Fruit fly (Drosophila melanogaster): Measurements from ENCODE around the gene Sfp24Ba.

Sfp24Ba gene

dm6 chr2L:3712949-3713416 lies 44.6 kb upstream of the Sfp24Ba start, which contains the start of the genes CG31955 and CG2818 (continued):
- TF ChIP-seq Mes4 (GFP tag; optimal IDR thresholded peaks at IDR 0.05) (no peak), crp (GFP tag; optimal IDR thresholded peaks at IDR 0.05) (peak; percentile 71 to 96), Aef1 (GFP tag; IDR thresholded peaks at IDR 0.05) (no peak), gro (GFP tag; optimal IDR thresholded peaks at IDR 0.05) (no peak), CG32772 (GFP tag; IDR thresholded peaks at IDR 0.05) (no peak), Eip74EF (GFP tag; optimal IDR thresholded peaks at IDR 0.05) (no peak), CG12942 (GFP tag; optimal IDR thresholded peaks at IDR 0.05) (no peak), hb (GFP tag; IDR thresholded peaks at IDR 0.05; ENCODE audit: partially characterized antibody) (no peak), HLH54F (GFP tag; optimal IDR thresholded peaks at IDR 0.05) (peak; percentile 35), tap (tag; optimal IDR thresholded peaks at IDR 0.05) (no peak), pan (optimal IDR thresholded peaks at IDR 0.05) (no peak), pan (GFP tag; optimal IDR thresholded peaks at IDR 0.05 in 1 of 2, IDR thresholded peaks at IDR 0.05 in 1 of 2) (no peak), D19A (tag; optimal IDR thresholded peaks at IDR 0.05) (no peak), Dref (GFP tag; IDR thresholded peaks at IDR 0.05) (peak; percentile 60), fu2 (GFP tag; optimal IDR thresholded peaks at IDR 0.05) (no peak), CG10565 (GFP tag; optimal IDR thresholded peaks at IDR 0.05) (no peak), CG10979 (tag; optimal IDR thresholded peaks at IDR 0.05) (no peak), CG7963 (GFP tag; IDR thresholded peaks at IDR 0.05; ENCODE audit: partially characterized antibody) (no peak), CG10654 (GFP tag; optimal IDR thresholded peaks at IDR 0.05) (no peak), CG18011 (GFP tag; optimal IDR thresholded peaks at IDR 0.05) (peak; percentile 88), ato (GFP tag; IDR thresholded peaks at IDR 0.05; ENCODE audit: partially characterized antibody) (no peak), amos (GFP tag; IDR thresholded peaks at IDR 0.05; ENCODE audit: partially characterized antibody) (peak; percentile 65), nau (GFP tag; optimal IDR thresholded peaks at IDR 0.05) (no peak), inv (GFP tag; IDR thresholded peaks at IDR 0.05; ENCODE audit: partially characterized antibody) (peak; percentile 62), HmgZ (tag; optimal IDR thresholded peaks at IDR 0.05) (peak; percentile 30), row (GFP tag; IDR thresholded peaks at IDR 0.05) (peak; percentile 63), sim (GFP tag; IDR thresholded peaks at IDR 0.05) (no peak), CG2678 (tag; optimal IDR thresholded peaks at IDR 0.05) (no peak), emc (GFP tag; optimal IDR thresholded peaks at IDR 0.05) (no peak), odd (GFP tag; optimal IDR thresholded peaks at IDR 0.05) (no peak), ATbp (GFP tag; optimal IDR thresholded peaks at IDR 0.05) (no peak), twi (tag; optimal IDR thresholded peaks at IDR 0.05) (no peak), CG10959 (GFP tag; IDR thresholded peaks at IDR 0.05) (no peak), Doc2 (GFP tag; IDR thresholded peaks at IDR 0.05) (no peak), CG9215 (GFP tag; IDR thresholded peaks at IDR 0.05) (no peak), Fer3 (tag; optimal IDR thresholded peaks at IDR 0.05) (no peak), ro (GFP tag; IDR thresholded peaks at IDR 0.05) (no peak), Six4 (GFP tag; optimal IDR thresholded peaks at IDR 0.05) (no peak), CG14710 (tag; optimal IDR thresholded peaks at IDR 0.05) (peak; percentile 38), Stat92E (GFP tag; optimal IDR thresholded peaks at IDR 0.05) (no peak), CG11456 (GFP tag; IDR thresholded peaks at IDR 0.05) (no peak), ERR (GFP tag; optimal IDR thresholded peaks at IDR 0.05) (peak; percentile 9), CG8944 (GFP tag; optimal IDR thresholded peaks at IDR 0.05) (no peak), nerfin-1 (tag; optimal IDR thresholded peaks at IDR 0.05) (no peak), CG18599 (GFP tag; optimal IDR thresholded peaks at IDR 0.05) (no peak), Taf1 (GFP tag; IDR thresholded peaks at IDR 0.05) (no peak), CG7839 (tag; optimal IDR thresholded peaks at IDR 0.05) (no peak), Asciz (GFP tag; optimal IDR thresholded peaks at IDR 0.05) (no peak), CG12219 (GFP tag; optimal IDR thresholded peaks at IDR 0.05) (no peak), Mad (GFP tag; optimal IDR thresholded peaks at IDR 0.05) (no peak)
